Worm (Caenorhabditis elegans): Measurements from ENCODE around the gene col-121.
A peak's percentile ranks its signal among the peaks of the same experiment; 100 is the strongest.

The col-121 gene

ce11 chrIV:9374529-9374928 lies 21.5 kb downstream of the col-121 start, which contains the start of gene C10C5.3:
TSS of gene C10C5.3 (plus strand) at chrIV:9374829.
- TF ChIP-seq set-16 (GFP tag; IDR thresholded peaks at IDR 0.05), result no peak
- TF ChIP-seq dve-1 (tag; optimal IDR thresholded peaks at IDR 0.05; ENCODE audit: insufficient read depth), result peak; percentile 50
- TF ChIP-seq pqm-1 (tag; optimal IDR thresholded peaks at IDR 0.05), result no peak
- TF ChIP-seq aha-1 (tag), result peak; percentile 26
- no peak for TF ChIP-seq lsy-2 (tag; optimal IDR thresholded peaks at IDR 0.05)
- peak; percentile 21; the same call in 1 of the 2 replicates for TF ChIP-seq dmd-6 (GFP tag; IDR thresholded peaks at IDR 0.05)

ce11 chrIV:9371126-9371525 lies 24.9 kb downstream of the col-121 start, which contains the start of gene fbxc-58:
TSS of gene fbxc-58 (plus strand) at chrIV:9371508.
- TF ChIP-seq T20F7.1 (GFP tag; optimal IDR thresholded peaks at IDR 0.05) (peak; percentile 4), daf-16 (GFP tag; optimal IDR thresholded peaks at IDR 0.05) (no peak), daf-16 (tag; optimal IDR thresholded peaks at IDR 0.05) (peak; percentile 44), spr-1 (tag; optimal IDR thresholded peaks at IDR 0.05) (no peak), ceh-28 (tag; optimal IDR thresholded peaks at IDR 0.05) (no peak), zip-2 (tag; optimal IDR thresholded peaks at IDR 0.05) (peak; percentile 84), spr-3 (GFP tag; optimal IDR thresholded peaks at IDR 0.05) (no peak), hlh-11 (tag; optimal IDR thresholded peaks at IDR 0.05) (no peak), nhr-42 (GFP tag; IDR thresholded peaks at IDR 0.05) (no peak), pqm-1 (tag; optimal IDR thresholded peaks at IDR 0.05) (peak; percentile 80), snpc-1.2 (GFP tag; IDR thresholded peaks at IDR 0.05) (no peak), ceh-20 (GFP tag; IDR thresholded peaks at IDR 0.05) (no peak), aha-1 (tag) (no peak), nhr-28 (tag; optimal IDR thresholded peaks at IDR 0.05) (peak; percentile 21), ZK337.2 (GFP tag; IDR thresholded peaks at IDR 0.05) (no peak), tra-1 (GFP tag; IDR thresholded peaks at IDR 0.05) (no peak), cey-2 (tag; optimal IDR thresholded peaks at IDR 0.05; ENCODE audit: borderline replicate concordance, insufficient read depth) (no peak), ztf-7 (tag; optimal IDR thresholded peaks at IDR 0.05) (peak; percentile 18), lin-15B (tag; optimal IDR thresholded peaks at IDR 0.05) (no peak), F49E8.2 (tag; optimal IDR thresholded peaks at IDR 0.05; ENCODE audit: borderline replicate concordance) (no peak), sdz-12 (GFP tag; optimal IDR thresholded peaks at IDR 0.05) (no peak), nhr-11 (tag; optimal IDR thresholded peaks at IDR 0.05) (no peak), mdt-29 (GFP tag; IDR thresholded peaks at IDR 0.05) (no peak), ctbp-1 (GFP tag; IDR thresholded peaks at IDR 0.05) (no peak), zfp-2 (tag; optimal IDR thresholded peaks at IDR 0.05) (no peak), mes-2 (tag; optimal IDR thresholded peaks at IDR 0.05; ENCODE audit: poor library complexity, severe bottlenecking) (no peak), nhr-76 (tag; optimal IDR thresholded peaks at IDR 0.05) (no peak), dmd-6 (GFP tag; IDR thresholded peaks at IDR 0.05) (no peak), nhr-41 (GFP tag; IDR thresholded peaks at IDR 0.05) (no peak), Y48G9A.11 (GFP tag; IDR thresholded peaks at IDR 0.05) (no peak), lin-38 (GFP tag; IDR thresholded peaks at IDR 0.05) (no peak), dve-1 (tag; optimal IDR thresholded peaks at IDR 0.05; ENCODE audit: insufficient read depth) (peak; percentile 1), skn-1 (tag; optimal IDR thresholded peaks at IDR 0.05) (no peak), ama-1 (optimal IDR thresholded peaks at IDR 0.05) (no peak)

ce11 chrIV:9367852-9368627 lies 28.0 kb downstream of the col-121 start:
- TF ChIP-seq nhr-25 (tag; optimal IDR thresholded peaks at IDR 0.05; ENCODE audit: borderline replicate concordance, insufficient read depth) (no peak), dmd-6 (GFP tag; IDR thresholded peaks at IDR 0.05) (no peak; the same call in 1 of the 2 replicates), ceh-20 (GFP tag; IDR thresholded peaks at IDR 0.05) (no peak), nhr-6 (tag; optimal IDR thresholded peaks at IDR 0.05) (peak; percentile 33), hif-1 (tag; optimal IDR thresholded peaks at IDR 0.05) (no peak), tag-97 (GFP tag; IDR thresholded peaks at IDR 0.05) (no peak), Y75B8A.6 (GFP tag; IDR thresholded peaks at IDR 0.05) (no peak), nhr-11 (tag; optimal IDR thresholded peaks at IDR 0.05) (no peak), lin-29 (GFP tag; IDR thresholded peaks at IDR 0.05) (no peak), nhr-111 (GFP tag; optimal IDR thresholded peaks at IDR 0.05) (no peak), F49E8.2 (tag; optimal IDR thresholded peaks at IDR 0.05; ENCODE audit: borderline replicate concordance) (peak; percentile 28), arid-1 (GFP tag; conservative IDR thresholded peaks at IDR 0.05) (no peak), zfp-2 (tag; optimal IDR thresholded peaks at IDR 0.05) (no peak), zag-1 (tag; optimal IDR thresholded peaks at IDR 0.05) (no peak), attf-4 (tag; optimal IDR thresholded peaks at IDR 0.05) (no peak), lin-39 (tag; optimal IDR thresholded peaks at IDR 0.05) (no peak)
